Worm (Caenorhabditis elegans) whole organism, midembryonic: ENCODE measurements around the gene cpg-18.

Experiments used
- T22C8.4 ChIP-seq: fragments of 200-800 bp; sonication (Bioruptor generic); IDR thresholded peaks from 2 replicates; pipeline ENCODE4 v1.3.6; 2022; ENCODE audit warnings: missing genetic modification characterization, missing compliant biosample characterization
- cog-1 ChIP-seq: sonication (generic microtip); optimal IDR thresholded peaks from 2 replicates; lab custom pipeline; 2016; ENCODE audit warnings: missing genetic modification characterization, missing compliant biosample characterization
- flt-1 ChIP-seq: fragments of 200-800 bp; sonication (Bioruptor generic); IDR thresholded peaks from 2 replicates; pipeline ENCODE4 v1.3.6; 2022; ENCODE audit warnings: missing genetic modification characterization, missing compliant biosample characterization
- klf-2 ChIP-seq: fragments of 200-800 bp; sonication (Bioruptor generic); conservative IDR thresholded peaks from 2 replicates; pipeline ENCODE4 v1.3.6; 2022; ENCODE audit warnings: missing genetic modification reagents, missing genetic modification characterization, missing compliant biosample characterization
- med-1 ChIP-seq: sonication (generic microtip); optimal IDR thresholded peaks from 2 replicates; lab custom pipeline; 2017; ENCODE audit warnings: missing genetic modification characterization, mild to moderate bottlenecking, missing compliant biosample characterization, antibody characterized with exemption, missing genetic modification reagents; ENCODE audit not compliant: insufficient read depth
- ref-1 ChIP-seq: fragments of 200-800 bp; sonication (Bioruptor generic); conservative IDR thresholded peaks from 2 replicates; pipeline ENCODE4 v1.3.6; 2022; ENCODE audit warnings: missing genetic modification reagents, missing genetic modification characterization, missing compliant biosample characterization
- tab-1 ChIP-seq: fragments of 200-800 bp; sonication (Bioruptor generic); IDR thresholded peaks from 2 replicates; pipeline ENCODE4 v1.3.6; 2022; ENCODE audit warnings: missing genetic modification characterization, missing compliant biosample characterization
- ztf-23 ChIP-seq: fragments of 200-800 bp; sonication (Bioruptor generic); IDR thresholded peaks from 2 replicates; pipeline ENCODE4 v1.3.6; 2022; ENCODE audit warnings: missing genetic modification reagents, missing genetic modification characterization, missing compliant biosample characterization
- ztf-29 ChIP-seq: fragments of 200-800 bp; sonication (Bioruptor generic); IDR thresholded peaks from 2 replicates; pipeline ENCODE4 v1.3.6; 2022; ENCODE audit warnings: missing genetic modification reagents, missing genetic modification characterization, missing compliant biosample characterization

cpg-18 gene

ce11 chrIV:5715341-5716112 is 19.3 kb upstream of the cpg-18 start:
- TF ChIP-seq ztf-23 (GFP tag; lab: Robert Waterston, UW), result no peak
- TF ChIP-seq med-1 (GFP tag; lab: Kevin White, UChicago), result no peak
- TF ChIP-seq T22C8.4 (GFP tag; lab: Robert Waterston, UW), result no peak
- no peak for TF ChIP-seq cog-1 (tag; lab: Kevin White, UChicago)
- no peak for TF ChIP-seq tab-1 (GFP tag; lab: Robert Waterston, UW)
- no peak for TF ChIP-seq ref-1 (GFP tag; lab: Robert Waterston, UW)
- TF ChIP-seq flt-1 (GFP tag; lab: Robert Waterston, UW), result no peak
- TF ChIP-seq ztf-29 (GFP tag; lab: Robert Waterston, UW), result no peak

- TF ChIP-seq ztf-23 (GFP tag; lab: Robert Waterston, UW) (no peak), T22C8.4 (GFP tag; lab: Robert Waterston, UW) (no peak), med-1 (GFP tag; lab: Kevin White, UChicago) (no peak), cog-1 (tag; lab: Kevin White, UChicago) (no peak), tab-1 (GFP tag; lab: Robert Waterston, UW) (no peak), flt-1 (GFP tag; lab: Robert Waterston, UW) (no peak)
Measured at ce11 chrIV:5723659-5724058, 11.2 kb upstream of the cpg-18 start.

- TF ChIP-seq ztf-29 (GFP tag; lab: Robert Waterston, UW) (no peak), cog-1 (tag; lab: Kevin White, UChicago) (no peak), klf-2 (GFP tag; lab: Robert Waterston, UW) (no peak), tab-1 (GFP tag; lab: Robert Waterston, UW) (no peak), ref-1 (GFP tag; lab: Robert Waterston, UW) (no peak), flt-1 (GFP tag; lab: Robert Waterston, UW) (no peak), med-1 (GFP tag; lab: Kevin White, UChicago) (no peak), T22C8.4 (GFP tag; lab: Robert Waterston, UW) (no peak), ztf-23 (GFP tag; lab: Robert Waterston, UW) (no peak)
Measured at ce11 chrIV:5725300-5725699, 9.5 kb upstream of the cpg-18 start, which contains the start of gene H35B03.1. Gene H35B03.1 (plus strand): TSS chrIV:5725600.

- TF ChIP-seq klf-2 (GFP tag; lab: Robert Waterston, UW) (no peak), T22C8.4 (GFP tag; lab: Robert Waterston, UW) (no peak), ztf-29 (GFP tag; lab: Robert Waterston, UW) (no peak), ref-1 (GFP tag; lab: Robert Waterston, UW) (no peak), flt-1 (GFP tag; lab: Robert Waterston, UW) (no peak), tab-1 (GFP tag; lab: Robert Waterston, UW) (no peak), ztf-23 (GFP tag; lab: Robert Waterston, UW) (no peak), cog-1 (tag; lab: Kevin White, UChicago) (no peak), med-1 (GFP tag; lab: Kevin White, UChicago) (no peak)
Measured at ce11 chrIV:5731597-5731996, 3.2 kb upstream of the cpg-18 start, which contains the start of gene H35B03.2. Gene H35B03.2 (minus strand): TSS chrIV:5731674.

ce11 chrIV:5741045-5741444 is 6.2 kb downstream of the cpg-18 start, which contains the start of gene chil-11:
Gene chil-11 (plus strand): TSS chrIV:5741345.
- no peak for TF ChIP-seq ztf-23 (GFP tag; lab: Robert Waterston, UW)
- TF ChIP-seq klf-2 (GFP tag; lab: Robert Waterston, UW), result no peak
- TF ChIP-seq flt-1 (GFP tag; lab: Robert Waterston, UW), result no peak
- TF ChIP-seq ztf-29 (GFP tag; lab: Robert Waterston, UW), result no peak
- TF ChIP-seq ref-1 (GFP tag; lab: Robert Waterston, UW), result no peak
- TF ChIP-seq tab-1 (GFP tag; lab: Robert Waterston, UW), result no peak
- TF ChIP-seq med-1 (GFP tag; lab: Kevin White, UChicago), result no peak
- no peak for TF ChIP-seq T22C8.4 (GFP tag; lab: Robert Waterston, UW)
- TF ChIP-seq cog-1 (tag; lab: Kevin White, UChicago), result no peak

- TF ChIP-seq ztf-23 (GFP tag; lab: Robert Waterston, UW), result no peak
- TF ChIP-seq med-1 (GFP tag; lab: Kevin White, UChicago), result no peak
- no peak for TF ChIP-seq ref-1 (GFP tag; lab: Robert Waterston, UW)
- TF ChIP-seq T22C8.4 (GFP tag; lab: Robert Waterston, UW), result no peak
- no peak for TF ChIP-seq klf-2 (GFP tag; lab: Robert Waterston, UW)
- no peak for TF ChIP-seq tab-1 (GFP tag; lab: Robert Waterston, UW)
- TF ChIP-seq ztf-29 (GFP tag; lab: Robert Waterston, UW), result no peak
- TF ChIP-seq flt-1 (GFP tag; lab: Robert Waterston, UW), result no peak
- TF ChIP-seq cog-1 (tag; lab: Kevin White, UChicago), result no peak
Measured at ce11 chrIV:5744114-5744513, 9.3 kb downstream of the cpg-18 start, which contains the start of gene C45E5.1. Gene C45E5.1 (plus strand): TSS chrIV:5744403.

- TF ChIP-seq tab-1 (GFP tag; lab: Robert Waterston, UW) (no peak), cog-1 (tag; lab: Kevin White, UChicago) (no peak), T22C8.4 (GFP tag; lab: Robert Waterston, UW) (no peak), ztf-23 (GFP tag; lab: Robert Waterston, UW) (no peak), med-1 (GFP tag; lab: Kevin White, UChicago) (no peak), ref-1 (GFP tag; lab: Robert Waterston, UW) (no peak), klf-2 (GFP tag; lab: Robert Waterston, UW) (no peak), ztf-29 (GFP tag; lab: Robert Waterston, UW) (no peak), flt-1 (GFP tag; lab: Robert Waterston, UW) (no peak)
Measured at ce11 chrIV:5749874-5750273, 15.1 kb downstream of the cpg-18 start.

- no peak for TF ChIP-seq T22C8.4 (GFP tag; lab: Robert Waterston, UW)
- no peak for TF ChIP-seq ref-1 (GFP tag; lab: Robert Waterston, UW)
- no peak for TF ChIP-seq klf-2 (GFP tag; lab: Robert Waterston, UW)
- TF ChIP-seq ztf-29 (GFP tag; lab: Robert Waterston, UW), result no peak
- TF ChIP-seq cog-1 (tag; lab: Kevin White, UChicago), result no peak
- TF ChIP-seq med-1 (GFP tag; lab: Kevin White, UChicago), result no peak
- TF ChIP-seq tab-1 (GFP tag; lab: Robert Waterston, UW), result no peak
- no peak for TF ChIP-seq ztf-23 (GFP tag; lab: Robert Waterston, UW)
- TF ChIP-seq flt-1 (GFP tag; lab: Robert Waterston, UW), result no peak
Measured at ce11 chrIV:5751997-5752396, 17.2 kb downstream of the cpg-18 start.
